Worm (Caenorhabditis elegans): ENCODE results near the gene tac-1.

- TF ChIP-seq aly-2 (tag; optimal IDR thresholded peaks at IDR 0.05), result no peak
- no peak for TF ChIP-seq nhr-23 (tag; optimal IDR thresholded peaks at IDR 0.05)
- TF ChIP-seq egl-27 (tag; optimal IDR thresholded peaks at IDR 0.05), result no peak
- TF ChIP-seq fos-1 (tag; optimal IDR thresholded peaks at IDR 0.05), result no peak
- TF ChIP-seq elt-1 (tag; optimal IDR thresholded peaks at IDR 0.05), result no peak
These were observed 47.2 kb downstream of the tac-1 start for ce11 chrII:14706479-14706878.
